Fruit fly (Drosophila melanogaster) whole organism, wandering third instar larva: Measurements from ENCODE around the gene CG31128.

Experiments
- Abd-B ChIP-seq: fragments of >200 bp; optimal IDR thresholded peaks from 2 replicates; lab custom pipeline; 2017; ENCODE audit warnings: missing biosample characterization, missing genetic modification characterization
- CG9705 ChIP-seq: fragments of 200-800 bp; sonication (Bioruptor generic); optimal IDR thresholded peaks from 2 replicates; lab custom pipeline; 2018; ENCODE audit warnings: missing biosample characterization, mild to moderate bottlenecking, missing genetic modification characterization
- HLH106 ChIP-seq: fragments of 200-800 bp; optimal IDR thresholded peaks from 3 replicates; lab custom pipeline; 2019; ENCODE audit warnings: missing biosample characterization, mild to moderate bottlenecking, missing genetic modification characterization, moderate library complexity
- Hnf4 ChIP-seq: fragments of 200-800 bp; sonication (Bioruptor generic); optimal IDR thresholded peaks from 2 replicates; lab custom pipeline; 2016; ENCODE audit warnings: missing biosample characterization, mild to moderate bottlenecking, missing genetic modification characterization
- Mio ChIP-seq: sonication (Bioruptor generic); optimal IDR thresholded peaks from 2 replicates; lab custom pipeline; 2016; ENCODE audit warnings: missing biosample characterization, missing genetic modification characterization
- Sp1 ChIP-seq: fragments of 200-800 bp; sonication (Bioruptor generic); optimal IDR thresholded peaks from 3 replicates; lab custom pipeline; 2019; ENCODE audit warnings: missing biosample characterization, mild to moderate bottlenecking, missing genetic modification characterization, moderate library complexity
- Vsx2 ChIP-seq: fragments of 200-300, 225-300 bp; sonication (Bioruptor generic); optimal IDR thresholded peaks from 2 replicates; lab custom pipeline; 2018; ENCODE audit warnings: missing biosample characterization, missing genetic modification characterization; ENCODE audit not compliant: partially characterized antibody
- br ChIP-seq: fragments of 200-800 bp; sonication (Bioruptor generic); optimal IDR thresholded peaks from 2 replicates; lab custom pipeline; 2016; ENCODE audit warnings: missing biosample characterization, missing genetic modification characterization
- dl ChIP-seq, 2 experiments: fragments of 175-275, 200-275 bp in 1 of 2; fragments of 200-275 bp in 1 of 2; sonication (Bioruptor generic); optimal IDR thresholded peaks; lab custom pipeline; 2018; ENCODE audit warnings: mild to moderate bottlenecking in 2 of 2, missing biosample characterization in 2 of 2, missing genetic modification characterization in 2 of 2, moderate library complexity in 2 of 2; ENCODE audit not compliant: partially characterized antibody in 2 of 2, insufficient read depth in 1 of 2
- dmrt93B ChIP-seq: fragments of 200-800 bp; sonication (Bioruptor generic); optimal IDR thresholded peaks from 2 replicates; lab custom pipeline; 2018; ENCODE audit warnings: missing biosample characterization, mild to moderate bottlenecking, missing genetic modification characterization
- ey ChIP-seq: fragments of 200-800 bp; sonication (Bioruptor generic); optimal IDR thresholded peaks from 2 replicates; lab custom pipeline; 2016; ENCODE audit warnings: missing biosample characterization, missing genetic modification characterization
- foxo ChIP-seq, 2 experiments: fragments of 200-800 bp; sonication (Bioruptor generic); optimal IDR thresholded peaks; 2 replicates in 1 of 2; 3 replicates in 1 of 2; lab custom pipeline; 2016 to 2017; ENCODE audit warnings: missing biosample characterization in 2 of 2, missing genetic modification characterization in 2 of 2
- fru ChIP-seq: fragments of 200-800 bp; sonication (Bioruptor generic); optimal IDR thresholded peaks from 3 replicates; lab custom pipeline; 2016; ENCODE audit warnings: missing biosample characterization, mild to moderate bottlenecking, missing genetic modification characterization
- h ChIP-seq: fragments of 200-800 bp; sonication (Bioruptor generic); optimal IDR thresholded peaks from 3 replicates; lab custom pipeline; 2016; ENCODE audit warnings: missing biosample characterization, mild to moderate bottlenecking, missing genetic modification characterization
- jim ChIP-seq: fragments of 175-275, 200-325 bp; sonication (Bioruptor generic); optimal IDR thresholded peaks from 2 replicates; lab custom pipeline; 2016; ENCODE audit warnings: missing biosample characterization, mild to moderate bottlenecking, missing genetic modification characterization
- pan ChIP-seq: fragments of >200 bp; optimal IDR thresholded peaks from 2 replicates; lab custom pipeline; 2017
- psq ChIP-seq: fragments of 200-800 bp; sonication (Bioruptor generic); optimal IDR thresholded peaks from 3 replicates; lab custom pipeline; 2017; ENCODE audit warnings: missing biosample characterization, mild to moderate bottlenecking, missing genetic modification characterization, moderate library complexity
- rgr ChIP-seq: fragments of 200-800 bp; sonication (Bioruptor generic); optimal IDR thresholded peaks from 3 replicates; lab custom pipeline; 2016; ENCODE audit warnings: missing biosample characterization, mild to moderate bottlenecking, missing genetic modification characterization
- sage ChIP-seq: fragments of 200-800 bp; sonication (Bioruptor generic); optimal IDR thresholded peaks from 2 replicates; lab custom pipeline; 2016; ENCODE audit warnings: missing biosample characterization, mild to moderate bottlenecking, missing genetic modification characterization
- tai ChIP-seq: sonication (Bioruptor generic); optimal IDR thresholded peaks from 2 replicates; lab custom pipeline; 2016; ENCODE audit warnings: missing biosample characterization, missing genetic modification characterization

CG31128 gene

DNA sequence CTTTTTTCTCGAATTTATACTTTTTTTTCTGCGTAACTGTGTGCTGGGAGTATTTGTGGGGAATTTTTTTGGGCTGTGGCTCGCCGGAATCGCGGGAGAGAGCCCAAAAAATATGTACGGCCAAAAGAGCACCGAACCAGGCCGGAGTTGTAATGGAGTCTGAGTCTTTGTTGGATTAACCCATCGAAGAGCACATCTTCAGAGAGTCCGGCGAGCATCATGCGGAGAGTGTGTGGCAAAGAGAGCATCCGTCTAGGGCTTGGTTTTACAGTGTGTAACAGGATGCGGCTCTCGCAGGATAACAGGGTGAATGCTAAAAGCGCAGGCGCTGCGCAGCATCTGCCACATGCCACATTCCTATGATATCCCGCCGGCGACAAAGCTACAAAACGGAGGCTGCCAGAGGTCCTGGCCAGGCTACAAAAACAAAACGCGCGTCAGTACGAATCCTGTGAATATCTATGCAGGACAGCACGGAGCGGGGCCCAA is 15.8 kb downstream of the CG31128 start, which contains the start of gene nAChRalpha2:
Gene nAChRalpha2 (plus strand): TSS at position 439 of the 489 bp plus-strand sequence.
- TF ChIP-seq h (GFP tag; lab: Kevin White, UChicago) (no peak), Vsx2 (GFP tag; lab: Kevin White, UChicago) (no peak), psq (GFP tag; lab: Kevin White, UChicago) (no peak)
- TF ChIP-seq, all 38 proteins: peak for 0

DNA sequence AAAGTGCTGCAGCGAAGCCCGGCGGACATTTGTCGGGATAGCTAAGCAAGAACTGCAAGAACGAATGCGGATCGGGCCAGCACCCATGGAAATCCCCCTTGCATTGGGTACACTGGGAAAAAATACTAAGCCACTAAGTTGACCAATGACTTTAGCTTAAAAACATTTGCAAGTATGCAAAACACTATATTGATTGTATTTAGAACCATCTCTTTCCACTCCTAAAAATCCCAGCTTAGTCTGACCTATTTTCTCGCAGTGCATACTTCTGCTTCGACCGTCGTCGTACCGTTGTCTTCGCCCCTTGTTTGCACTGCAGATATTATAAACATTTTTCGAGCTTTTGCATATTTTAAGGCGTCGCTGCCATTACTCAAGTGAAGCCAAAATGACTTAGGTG is 26.9 kb downstream of the CG31128 start:
- peak; percentile 41 for TF ChIP-seq ey (GFP tag; lab: Kevin White, UChicago)
- peak; percentile 52 for TF ChIP-seq h (GFP tag; lab: Kevin White, UChicago)
- peak in 1 of 2 experiments; percentile 49 for TF ChIP-seq foxo (GFP tag; optimal IDR thresholded peaks at IDR 0.05; lab: Kevin White, UChicago)
- peak; percentile 47 for TF ChIP-seq HLH106 (tag; lab: Kevin White, UChicago)
- no peak for TF ChIP-seq br (GFP tag; lab: Kevin White, UChicago)
- TF ChIP-seq dmrt93B (GFP tag; lab: Kevin White, UChicago), result no peak
- TF ChIP-seq rgr, result peak; percentile 40
- TF ChIP-seq fru (GFP tag; lab: Kevin White, UChicago), result peak; percentile 52
- peak; percentile 26 for TF ChIP-seq Sp1 (GFP tag; lab: Kevin White, UChicago)

DNA sequence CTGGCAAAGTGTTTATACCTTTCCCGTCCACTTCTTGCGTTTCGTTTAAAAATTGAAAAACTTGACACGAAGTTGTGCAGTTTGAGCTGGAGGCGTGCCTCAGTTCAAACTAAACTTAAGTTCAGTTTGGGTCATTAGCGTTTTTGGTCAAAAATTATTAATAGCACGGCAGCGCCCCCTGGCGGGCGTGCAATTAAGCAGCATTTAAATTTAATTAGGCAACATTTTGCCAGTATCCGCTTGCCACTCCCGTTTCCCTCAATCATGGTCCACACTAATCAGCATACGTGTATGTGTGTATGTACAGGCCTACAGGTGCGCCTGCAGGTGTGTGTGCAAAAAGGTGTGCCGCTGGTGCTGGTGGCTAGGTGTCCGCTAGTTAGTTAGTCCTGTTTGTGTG is 34.4 kb downstream of the CG31128 start:
- TF ChIP-seq sage (GFP tag; lab: Kevin White, UChicago), result no peak
- TF ChIP-seq tai (GFP tag; lab: Kevin White, UChicago), result no peak
- no peak for TF ChIP-seq jim (GFP tag; lab: Kevin White, UChicago)
- TF ChIP-seq h (GFP tag; lab: Kevin White, UChicago), result no peak

DNA sequence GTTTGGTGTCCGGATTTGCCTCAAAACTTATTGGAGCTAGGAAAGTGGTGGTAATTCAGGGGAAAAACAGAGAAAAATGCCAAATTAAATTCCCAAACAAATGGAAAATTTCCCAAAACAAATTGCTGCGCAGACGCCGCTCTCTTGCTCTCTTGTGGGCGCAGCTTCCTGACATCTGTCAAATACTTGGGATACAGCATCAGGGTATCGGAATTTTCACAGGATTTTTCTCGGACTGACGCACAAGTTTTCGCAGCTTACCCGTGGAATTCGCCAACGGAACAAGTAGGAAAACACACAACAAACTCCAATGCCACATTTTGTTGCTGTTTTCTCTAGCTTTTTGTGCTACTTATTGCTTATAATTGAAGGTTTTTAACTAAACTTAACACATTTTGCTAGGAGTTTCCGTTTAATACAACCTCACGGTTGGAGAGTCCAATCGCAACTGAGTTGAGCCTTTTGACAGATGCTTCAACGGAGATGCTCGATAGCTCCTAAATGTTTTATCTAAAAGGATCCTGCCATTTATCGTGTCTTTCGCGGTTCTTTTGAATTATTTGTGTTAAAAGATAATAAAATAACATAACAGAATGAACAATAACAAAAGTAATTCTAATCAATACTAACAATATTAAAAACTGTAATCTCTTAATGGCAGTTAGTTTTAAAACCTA is 45.6 kb downstream of the CG31128 start, which contains the start of the genes nAChRbeta2 and DZIP1:
Gene nAChRbeta2 (minus strand): TSS at position 455 of the 677 bp plus-strand sequence.
Gene DZIP1 (plus strand): TSS at position 627 of the 677 bp plus-strand sequence.
- TF ChIP-seq fru (GFP tag; lab: Kevin White, UChicago), result no peak
- no peak for TF ChIP-seq CG9705 (GFP tag; lab: Kevin White, UChicago)
- TF ChIP-seq pan (lab: Kevin White, UChicago), result no peak
- TF ChIP-seq Abd-B (GFP tag; lab: Kevin White, UChicago), result no peak
- TF ChIP-seq Mio (GFP tag; lab: Kevin White, UChicago), result no peak

DNA sequence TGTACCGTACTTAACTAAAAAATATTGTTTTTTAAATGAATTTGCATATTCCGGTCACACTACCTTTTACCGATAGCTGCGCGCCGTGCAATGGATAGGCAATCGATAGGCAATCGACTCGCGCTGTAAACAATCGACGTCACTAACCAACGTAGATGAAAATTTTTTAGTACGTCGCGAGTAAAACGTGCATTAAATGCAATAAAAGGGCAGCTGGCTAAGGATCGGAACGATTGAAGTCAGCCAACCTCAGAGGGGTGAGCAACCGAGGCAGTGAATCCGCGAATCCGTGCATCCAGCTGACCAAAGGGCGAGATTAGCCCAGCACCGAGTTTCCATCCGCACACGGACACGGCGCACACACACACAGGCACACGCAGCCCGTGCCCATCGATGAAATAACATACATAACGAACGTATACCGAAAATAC is 49.0 kb downstream of the CG31128 start, which contains the start of gene Pp1alpha-96A:
Gene Pp1alpha-96A (plus strand): TSS at position 121 of the 431 bp plus-strand sequence.
- TF ChIP-seq fru (GFP tag; lab: Kevin White, UChicago), result peak; percentile 4
- TF ChIP-seq Hnf4 (GFP tag; lab: Kevin White, UChicago), result peak; percentile 42
- no peak for TF ChIP-seq dl (GFP tag; optimal IDR thresholded peaks at IDR 0.05; lab: Kevin White, UChicago; ENCODE audit: insufficient read depth in 1 of 2, partially characterized antibody in 2 of 2)
- no peak for TF ChIP-seq ey (GFP tag; lab: Kevin White, UChicago)
- TF ChIP-seq h (GFP tag; lab: Kevin White, UChicago), result peak; percentile 51
- TF ChIP-seq rgr, result peak; percentile 49
- TF ChIP-seq, all 38 proteins: peak for 4
